Worm (Caenorhabditis elegans) whole organism, L3 larva: Measurements from ENCODE around the gene col-99.

ENCODE experiments used
- R02D3.7 ChIP-seq: fragments of 150-350 bp; optimal IDR thresholded peaks from 2 replicates; lab custom pipeline; 2014; ENCODE audit warnings: missing biosample characterization, missing genetic modification characterization
- ceh-82 ChIP-seq: fragments of 150-350 bp; optimal IDR thresholded peaks from 2 replicates; lab custom pipeline; 2014; ENCODE audit warnings: missing biosample characterization, missing genetic modification characterization
- ceh-9 ChIP-seq: sonication (generic microtip); optimal IDR thresholded peaks from 2 replicates; lab custom pipeline; 2018; ENCODE audit warnings: missing biosample characterization, missing genetic modification characterization
- egl-27 ChIP-seq: sonication (generic microtip); optimal IDR thresholded peaks from 4 replicates; lab custom pipeline; 2017; ENCODE audit warnings: missing biosample characterization, missing genetic modification reagents, missing genetic modification characterization
- egl-5 ChIP-seq: fragments of 150-350 bp; optimal IDR thresholded peaks from 2 replicates; lab custom pipeline; 2017; ENCODE audit warnings: missing biosample characterization, missing genetic modification reagents, missing genetic modification characterization, inconsistent platforms
- elt-2 ChIP-seq: sonication (generic microtip); optimal IDR thresholded peaks from 2 replicates; lab custom pipeline; 2016; ENCODE audit warnings: missing genetic modification reagents, mild to moderate bottlenecking, missing genetic modification characterization, missing compliant biosample characterization
- elt-3 ChIP-seq, 3 experiments: fragments of 150-350 bp in 1 of 3; sonication (generic microtip) in 2 of 3; optimal IDR thresholded peaks; 2 replicates in 2 of 3; 4 replicates in 1 of 3; lab custom pipeline; 2014 to 2017; ENCODE audit warnings: missing biosample characterization in 3 of 3, missing genetic modification characterization in 3 of 3
- eor-1 ChIP-seq, 2 experiments: fragments of 150-350 bp; optimal IDR thresholded peaks; 2 replicates each; lab custom pipeline; 2014 to 2018; ENCODE audit warnings: missing biosample characterization in 2 of 2, missing genetic modification characterization in 2 of 2
- fkh-10 ChIP-seq: sonication (generic microtip); optimal IDR thresholded peaks from 2 replicates; lab custom pipeline; 2017; ENCODE audit warnings: missing biosample characterization, missing genetic modification reagents, missing genetic modification characterization
- fkh-2 ChIP-seq: fragments of 150-350 bp; optimal IDR thresholded peaks from 2 replicates; lab custom pipeline; 2014; ENCODE audit warnings: missing biosample characterization, missing genetic modification reagents, missing genetic modification characterization
- hmg-11 ChIP-seq: sonication (generic microtip); optimal IDR thresholded peaks from 2 replicates; lab custom pipeline; 2016; ENCODE audit warnings: missing genetic modification characterization, missing compliant biosample characterization
- lsy-12 ChIP-seq: sonication (generic microtip); optimal IDR thresholded peaks from 2 replicates; lab custom pipeline; 2016; ENCODE audit warnings: mild to moderate bottlenecking, missing genetic modification characterization, missing compliant biosample characterization
- mdl-1 ChIP-seq: fragments of 150-350 bp; optimal IDR thresholded peaks from 2 replicates; lab custom pipeline; 2014; ENCODE audit warnings: missing biosample characterization, missing genetic modification characterization
- nfya-1 ChIP-seq: sonication (generic microtip); optimal IDR thresholded peaks from 2 replicates; lab custom pipeline; 2017; ENCODE audit warnings: missing genetic modification characterization, mild to moderate bottlenecking, missing compliant biosample characterization, antibody characterized with exemption, moderate library complexity; ENCODE audit not compliant: insufficient read depth
- nhr-12 ChIP-seq: fragments of 150-350 bp; optimal IDR thresholded peaks from 2 replicates; lab custom pipeline; 2014; ENCODE audit warnings: missing biosample characterization, missing genetic modification characterization
- nhr-23 ChIP-seq: fragments of 150-350 bp; optimal IDR thresholded peaks from 2 replicates; lab custom pipeline; 2014; ENCODE audit warnings: missing biosample characterization, missing genetic modification reagents, missing genetic modification characterization
- nhr-237 ChIP-seq: fragments of 150-350 bp; optimal IDR thresholded peaks from 2 replicates; lab custom pipeline; 2014; ENCODE audit warnings: missing biosample characterization, missing genetic modification characterization
- nhr-25 ChIP-seq: sonication (generic microtip); optimal IDR thresholded peaks from 2 replicates; lab custom pipeline; 2017; ENCODE audit warnings: missing biosample characterization, missing genetic modification characterization
- nhr-28 ChIP-seq: fragments of 150-350 bp; optimal IDR thresholded peaks from 2 replicates; lab custom pipeline; 2014; ENCODE audit warnings: missing biosample characterization, missing genetic modification characterization
- nhr-43 ChIP-seq: sonication (generic microtip); optimal IDR thresholded peaks from 2 replicates; lab custom pipeline; 2016; ENCODE audit warnings: mild to moderate bottlenecking, missing genetic modification characterization, missing compliant biosample characterization; ENCODE audit not compliant: poor library complexity, severe bottlenecking
- nhr-67 ChIP-seq: fragments of 150-350 bp; optimal IDR thresholded peaks from 2 replicates; lab custom pipeline; 2014; ENCODE audit warnings: missing biosample characterization, missing genetic modification characterization
- nhr-76 ChIP-seq: fragments of 150-350 bp; sonication (generic microtip); optimal IDR thresholded peaks from 5 replicates; lab custom pipeline; 2014; ENCODE audit warnings: missing biosample characterization, missing genetic modification characterization
- pha-4 ChIP-seq: fragments of 150-350 bp; optimal IDR thresholded peaks from 2 replicates; lab custom pipeline; 2014; ENCODE audit warnings: missing biosample characterization, missing genetic modification reagents, missing genetic modification characterization
- pqm-1 ChIP-seq: fragments of 150-350 bp; optimal IDR thresholded peaks from 2 replicates; lab custom pipeline; 2017; ENCODE audit warnings: missing biosample characterization, missing genetic modification characterization, inconsistent platforms
- sea-2 ChIP-seq: fragments of 150-350 bp; sonication (generic microtip); optimal IDR thresholded peaks from 4 replicates; lab custom pipeline; 2014; ENCODE audit warnings: missing biosample characterization, missing genetic modification reagents, missing genetic modification characterization
- snpc-4 ChIP-seq: fragments of 150-350 bp; optimal IDR thresholded peaks from 2 replicates; lab custom pipeline; 2014; ENCODE audit warnings: missing biosample characterization, missing genetic modification characterization
- tbx-2 ChIP-seq: sonication (generic microtip); optimal IDR thresholded peaks from 2 replicates; lab custom pipeline; 2016; ENCODE audit warnings: mild to moderate bottlenecking, missing genetic modification characterization, missing compliant biosample characterization
- unc-39 ChIP-seq: sonication (generic microtip); optimal IDR thresholded peaks from 4 replicates; lab custom pipeline; 2017; ENCODE audit warnings: missing biosample characterization, missing genetic modification characterization
- unc-62 ChIP-seq: fragments of 150-350 bp; sonication (generic microtip); optimal IDR thresholded peaks from 4 replicates; lab custom pipeline; 2014; ENCODE audit warnings: missing biosample characterization, missing genetic modification reagents, missing genetic modification characterization

The col-99 gene

DNA sequence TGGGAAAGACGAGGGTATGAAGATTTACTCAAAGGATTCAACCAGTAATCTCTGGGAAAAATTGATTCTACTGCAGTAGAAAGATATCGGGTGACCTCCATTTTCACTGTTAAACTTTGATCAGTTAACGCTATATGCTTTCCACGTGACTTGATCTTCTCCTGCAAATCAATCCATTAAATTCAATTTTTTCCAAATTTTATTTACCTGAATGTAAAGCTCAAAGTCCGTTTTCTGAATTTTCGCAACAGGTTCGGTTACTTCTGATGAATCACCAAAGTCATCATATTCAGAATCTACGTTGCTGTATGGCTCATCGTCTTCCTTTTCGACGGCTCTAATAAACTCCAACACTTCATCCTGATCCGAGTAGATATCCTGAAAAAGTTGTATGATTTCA, 38.4 kb downstream of the col-99 start, which contains the start of gene B0545.4:
B0545.4 (minus strand) TSS at position 101 of the 400 bp plus-strand sequence.
- no peak for TF ChIP-seq nhr-12 (tag; lab: Kevin White, UChicago)
- no peak for TF ChIP-seq ceh-82 (tag; lab: Kevin White, UChicago)
- TF ChIP-seq nfya-1 (tag; lab: Kevin White, UChicago) = no peak
- TF ChIP-seq ceh-9 = no peak
- TF ChIP-seq nhr-76 = no peak
- no peak for TF ChIP-seq nhr-43
- no peak for TF ChIP-seq lsy-12 (tag; lab: Kevin White, UChicago)
- TF ChIP-seq unc-62 = no peak
- no peak for TF ChIP-seq unc-39 (tag; lab: Kevin White, UChicago)
- no peak for TF ChIP-seq eor-1 (tag; optimal IDR thresholded peaks at IDR 0.05; lab: Kevin White, UChicago)
- TF ChIP-seq elt-2 (tag; lab: Kevin White, UChicago) = no peak
- no peak for TF ChIP-seq hmg-11
- TF ChIP-seq nhr-67 (tag; lab: Kevin White, UChicago) = no peak
- TF ChIP-seq R02D3.7 (tag; lab: Kevin White, UChicago) = no peak
- TF ChIP-seq egl-5 = no peak
- TF ChIP-seq tbx-2 = no peak
- TF ChIP-seq pqm-1 (tag; lab: Kevin White, UChicago) = no peak
- no peak for TF ChIP-seq mdl-1 (tag; lab: Kevin White, UChicago)

DNA sequence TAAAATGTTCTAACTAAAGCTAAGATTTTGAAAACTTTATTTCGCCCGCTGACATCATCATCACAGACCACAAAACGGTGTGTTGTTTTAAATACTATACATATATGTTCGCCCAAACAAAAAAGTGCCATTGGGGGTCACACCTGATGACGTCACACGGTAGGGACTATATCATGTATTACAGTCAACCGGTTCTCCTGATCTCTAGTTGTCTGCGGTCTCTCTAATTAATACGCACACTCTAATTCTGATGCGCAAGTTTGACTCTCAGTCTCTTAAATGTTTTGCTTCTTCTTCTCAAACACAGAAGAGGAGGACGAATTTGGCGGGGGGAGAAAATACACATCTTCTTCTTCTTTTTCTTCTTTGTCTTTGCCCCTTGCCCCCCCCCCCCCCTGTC, 44.9 kb downstream of the col-99 start:
- TF ChIP-seq nfya-1 (tag; lab: Kevin White, UChicago) (peak; percentile 3), nhr-25 (peak; percentile 96), nhr-23 (peak; percentile 62), nhr-43 (peak; percentile 13), sea-2 (GFP tag; lab: Kevin White, UChicago) (no peak)
- TF ChIP-seq, all 47 proteins: peak for 4

DNA sequence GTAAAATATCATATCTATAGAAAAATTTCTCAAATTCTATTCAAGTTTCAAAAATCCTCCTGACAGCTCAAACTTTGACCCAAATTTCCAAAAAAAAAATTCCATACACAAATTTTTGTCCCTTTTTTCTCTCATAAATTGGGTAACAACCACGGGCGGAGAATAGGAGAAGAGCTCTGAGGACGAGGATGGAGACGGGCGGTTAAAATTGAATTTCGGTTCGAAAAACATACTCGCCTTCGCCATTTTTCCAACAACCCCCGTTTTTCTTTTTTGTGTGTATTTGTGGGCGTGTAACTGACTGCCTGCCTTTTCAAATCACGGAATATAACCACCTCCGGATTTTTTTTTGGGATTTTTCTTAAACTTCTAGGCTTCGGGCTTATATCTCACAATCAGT, 50.0 kb downstream of the col-99 start:
- TF ChIP-seq fkh-10 (peak; percentile 44), snpc-4 (tag; lab: Kevin White, UChicago) (no peak)
- TF ChIP-seq, all 47 proteins: peak for 1

DNA sequence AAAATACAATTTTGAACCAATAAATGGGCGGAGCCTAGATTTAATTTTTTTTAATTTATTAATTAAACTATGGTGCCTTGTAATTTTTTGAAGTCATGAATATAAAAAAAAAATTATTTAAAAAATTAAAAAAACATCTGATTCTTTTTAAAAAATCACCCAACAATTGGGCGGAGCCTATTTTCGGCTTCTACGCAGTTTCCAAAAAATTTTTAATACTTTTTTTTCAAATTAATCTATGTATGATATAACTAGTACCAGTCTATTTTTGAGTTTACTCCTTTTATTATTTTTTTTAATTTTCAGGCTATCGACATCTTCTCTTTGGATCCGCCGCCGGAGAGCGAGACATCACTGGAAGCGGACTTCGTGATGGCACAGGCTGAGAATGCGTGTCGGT, 56.0 kb downstream of the col-99 start, which contains the start of gene tpa-1:
tpa-1 (plus strand) TSS at position 301 of the 400 bp plus-strand sequence.
- TF ChIP-seq eor-1 (tag; optimal IDR thresholded peaks at IDR 0.05; lab: Kevin White, UChicago) = no peak
- TF ChIP-seq nhr-76 = no peak

DNA sequence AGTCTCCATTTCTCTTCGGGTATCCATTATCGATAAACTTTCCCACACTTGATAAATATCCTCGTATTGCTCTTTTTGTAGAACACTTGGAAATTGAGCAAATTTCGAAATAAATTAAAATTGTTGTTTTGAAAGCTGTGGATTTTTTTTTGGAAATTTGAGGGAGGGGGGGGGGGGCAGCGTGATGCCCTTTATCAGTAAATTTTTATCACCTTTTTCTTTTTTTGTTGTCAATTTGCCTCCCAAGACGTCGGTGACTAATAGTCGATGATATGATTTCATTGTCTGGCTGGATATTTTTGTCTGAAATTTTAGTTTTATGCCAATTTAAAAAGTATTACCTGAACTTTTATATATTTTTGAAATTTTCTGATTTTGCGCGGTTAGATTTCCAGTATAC, 57.7 kb downstream of the col-99 start, which contains the start of gene scl-23:
scl-23 (minus strand) TSS at position 101 of the 400 bp plus-strand sequence.
- TF ChIP-seq nhr-237 (tag; lab: Kevin White, UChicago) (no peak), nhr-12 (tag; lab: Kevin White, UChicago) (no peak), egl-27 (no peak), unc-39 (tag; lab: Kevin White, UChicago) (no peak), mdl-1 (tag; lab: Kevin White, UChicago) (no peak), elt-3 (tag; optimal IDR thresholded peaks at IDR 0.05; lab: Kevin White, UChicago) (no peak), fkh-2 (tag; lab: Kevin White, UChicago) (no peak), nhr-28 (no peak), pha-4 (tag; lab: Kevin White, UChicago) (no peak), ceh-82 (tag; lab: Kevin White, UChicago) (no peak)
